Worm (Caenorhabditis elegans): ENCODE results near the gene F41H10.5.
"Not testable (repeated sequence)": the region's sequence is repeated elsewhere in the genome, so short reads cannot be mapped to it uniquely, and the experiment has no call there.

The F41H10.5 gene

DNA sequence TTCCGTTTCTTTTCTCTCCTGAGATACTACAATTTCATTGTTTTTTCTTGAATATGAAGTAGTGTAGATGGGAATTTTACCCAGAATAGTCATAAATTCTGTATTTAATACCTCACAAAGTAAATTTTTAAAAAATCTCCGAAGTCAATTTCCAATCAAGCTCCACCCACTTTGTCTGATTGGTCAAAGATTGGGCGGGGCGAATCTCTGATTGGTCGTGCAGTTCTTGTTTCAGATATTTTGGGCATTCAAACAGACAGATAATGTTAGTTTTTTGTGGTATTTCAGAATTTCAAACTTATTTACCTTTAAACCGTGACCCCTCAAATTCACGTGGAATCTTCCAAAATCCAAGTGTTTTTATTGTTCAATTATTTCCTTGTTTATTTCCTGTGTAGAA lies at the start of gene F41H10.5:
F41H10.5 (plus strand) TSS at position 375 of the 400 bp plus-strand sequence.
- TF ChIP-seq nhr-25 (tag; optimal IDR thresholded peaks at IDR 0.05; ENCODE audit: borderline replicate concordance, insufficient read depth) (no peak), F44E2.7 (GFP tag; IDR thresholded peaks at IDR 0.05) (no peak), daf-16 (GFP tag; optimal IDR thresholded peaks at IDR 0.05) (no peak), daf-16 (tag; optimal IDR thresholded peaks at IDR 0.05) (no peak), arid-1 (GFP tag; conservative IDR thresholded peaks at IDR 0.05) (no peak), nhr-111 (GFP tag; optimal IDR thresholded peaks at IDR 0.05) (no peak), spr-1 (tag; optimal IDR thresholded peaks at IDR 0.05) (no peak), zfp-3 (GFP tag; conservative IDR thresholded peaks at IDR 0.05) (no peak)

DNA sequence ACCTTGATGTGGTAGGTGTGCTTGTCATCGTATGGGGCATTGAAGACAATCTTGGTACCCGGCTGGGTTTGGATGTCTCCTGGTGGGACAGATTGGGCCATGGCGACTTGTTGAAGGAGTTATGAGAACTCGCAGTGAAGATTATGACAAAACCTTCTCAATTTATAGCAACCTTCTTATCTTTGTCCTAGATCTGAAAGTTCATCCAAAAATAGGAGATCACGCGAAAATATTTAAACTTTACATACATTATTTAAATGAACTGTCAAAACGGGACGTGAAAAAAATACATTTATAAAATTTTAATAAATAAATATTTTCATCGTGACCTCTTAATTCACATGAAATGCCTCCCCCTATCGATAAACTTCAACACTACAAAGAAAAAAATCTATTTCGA lies 47.7 kb upstream of the F41H10.5 start, which contains the start of the genes msp-59 and ZK354.2:
msp-59 (minus strand) TSS at position 101 of the 400 bp plus-strand sequence.
ZK354.2 (plus strand) TSS at position 395 of the 400 bp plus-strand sequence.
- not testable (repeated sequence) for TF ChIP-seq hif-1 (tag; optimal IDR thresholded peaks at IDR 0.05); unc-62 (GFP tag; optimal IDR thresholded peaks at IDR 0.05 in 1 of 2); unc-62 (tag; optimal IDR thresholded peaks at IDR 0.05); ztf-7 (tag; optimal IDR thresholded peaks at IDR 0.05)

DNA sequence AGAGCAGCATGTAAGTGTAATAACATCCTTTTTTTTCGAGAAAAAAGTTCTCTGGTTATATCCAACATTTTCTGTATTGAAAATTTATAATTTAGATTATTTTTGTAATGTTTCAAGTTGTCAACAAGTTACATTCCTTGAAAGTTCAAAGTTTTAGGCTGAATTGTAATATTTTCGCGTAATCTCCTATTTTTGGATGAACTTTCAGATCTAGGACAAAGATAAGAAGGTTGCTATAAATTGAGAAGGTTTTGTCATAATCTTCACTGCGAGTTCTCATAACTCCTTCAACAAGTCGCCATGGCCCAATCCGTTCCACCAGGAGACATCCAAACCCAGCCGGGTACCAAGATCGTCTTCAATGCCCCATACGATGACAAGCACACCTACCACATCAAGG lies 44.5 kb upstream of the F41H10.5 start, which contains the start of gene msp-65:
msp-65 (plus strand) TSS at position 301 of the 400 bp plus-strand sequence.
- not testable (repeated sequence) for TF ChIP-seq lin-38 (GFP tag; IDR thresholded peaks at IDR 0.05); madf-9 (GFP tag; conservative IDR thresholded peaks at IDR 0.05); ceh-82 (tag; optimal IDR thresholded peaks at IDR 0.05)

DNA sequence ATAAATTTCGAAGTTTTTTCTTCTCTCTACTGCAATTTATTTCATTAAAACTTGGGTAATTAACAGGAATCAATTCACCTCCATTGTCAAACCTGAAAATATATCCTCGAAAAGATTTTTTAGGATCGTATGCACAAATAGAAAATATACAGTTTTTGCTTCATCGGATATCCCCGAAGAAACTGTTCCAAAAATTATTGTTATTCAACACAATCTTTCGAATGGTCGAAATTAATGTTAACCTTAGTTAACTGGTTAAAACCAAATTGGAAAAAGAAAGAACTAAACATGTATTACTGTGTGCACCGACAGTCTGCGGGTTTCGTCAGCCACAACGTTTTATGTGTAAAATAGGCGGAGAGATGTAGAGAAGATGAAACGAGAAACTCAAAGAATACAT lies 43.6 kb upstream of the F41H10.5 start:
- TF ChIP-seq nhr-42 (GFP tag; IDR thresholded peaks at IDR 0.05) = peak; percentile 25; the same call in 1 of the 2 replicates
- TF ChIP-seq dmd-6 (GFP tag; IDR thresholded peaks at IDR 0.05) = no peak
- TF ChIP-seq set-16 (GFP tag; IDR thresholded peaks at IDR 0.05) = no peak
- TF ChIP-seq zip-2 (tag; optimal IDR thresholded peaks at IDR 0.05) = no peak
- TF ChIP-seq mxl-2 (GFP tag; conservative IDR thresholded peaks at IDR 0.05) = no peak
- TF ChIP-seq daf-16 (GFP tag; optimal IDR thresholded peaks at IDR 0.05) = no peak
- peak; percentile 31 for TF ChIP-seq daf-16 (tag; optimal IDR thresholded peaks at IDR 0.05)
- no peak for TF ChIP-seq lir-3 (tag; optimal IDR thresholded peaks at IDR 0.05)
- peak; percentile 72 for TF ChIP-seq nhr-102 (tag; optimal IDR thresholded peaks at IDR 0.05)
- TF ChIP-seq Y75B8A.6 (GFP tag; IDR thresholded peaks at IDR 0.05) = no peak
- TF ChIP-seq T26A8.4 (GFP tag; IDR thresholded peaks at IDR 0.05) = peak; percentile 80
- TF ChIP-seq snpc-1.2 (GFP tag; IDR thresholded peaks at IDR 0.05) = peak; percentile 99
- TF ChIP-seq duxl-1 (tag; optimal IDR thresholded peaks at IDR 0.05; ENCODE audit: poor library complexity) = peak; percentile 69
- TF ChIP-seq nhr-25 (tag; optimal IDR thresholded peaks at IDR 0.05; ENCODE audit: borderline replicate concordance, insufficient read depth) = peak; percentile 22
- TF ChIP-seq snpc-4 (tag; optimal IDR thresholded peaks at IDR 0.05) = peak; percentile 78
- no peak for TF ChIP-seq tag-97 (GFP tag; IDR thresholded peaks at IDR 0.05)
- TF ChIP-seq hlh-30 (tag; optimal IDR thresholded peaks at IDR 0.05; ENCODE audit: insufficient read depth) = peak; percentile 31
- TF ChIP-seq dve-1 (tag; optimal IDR thresholded peaks at IDR 0.05; ENCODE audit: insufficient read depth) = peak; percentile 70
- TF ChIP-seq arid-1 (GFP tag; conservative IDR thresholded peaks at IDR 0.05) = 0 out of 2 replicates have a peak, but pooled peaks have one; percentile 18
- peak; percentile 54 for TF ChIP-seq lin-38 (GFP tag; IDR thresholded peaks at IDR 0.05)
- peak; percentile 53 for TF ChIP-seq F49E8.2 (tag; optimal IDR thresholded peaks at IDR 0.05; ENCODE audit: borderline replicate concordance)

DNA sequence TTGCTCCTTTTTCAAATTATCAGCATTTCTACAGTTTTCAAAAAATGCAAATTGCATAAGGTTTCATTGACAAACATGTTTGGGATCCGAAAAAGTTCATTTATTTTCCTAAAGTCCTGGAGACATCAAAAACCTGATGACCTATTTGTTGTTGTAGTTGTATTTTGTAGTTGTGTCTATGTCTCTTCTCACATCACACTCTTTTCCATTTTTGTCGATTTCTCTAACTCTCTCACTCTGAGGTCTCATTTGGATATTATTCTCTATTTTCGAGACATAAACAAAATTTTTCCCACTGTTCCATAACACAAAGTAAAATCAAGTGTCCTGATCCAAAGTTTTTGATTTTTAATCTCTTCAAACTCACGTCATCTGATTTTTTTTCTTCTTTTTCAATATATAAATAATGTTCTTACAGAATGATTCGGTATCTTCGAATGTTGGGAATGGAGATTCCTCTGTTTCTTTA lies 41.8 kb upstream of the F41H10.5 start, which contains the start of gene slc-46A:
slc-46A (plus strand) TSS at position 419 of the 469 bp plus-strand sequence.
- TF ChIP-seq nhr-28 (tag; optimal IDR thresholded peaks at IDR 0.05) (peak; percentile 86), daf-19 (GFP tag; conservative IDR thresholded peaks at IDR 0.05) (no peak), mes-2 (tag; optimal IDR thresholded peaks at IDR 0.05; ENCODE audit: poor library complexity, severe bottlenecking) (no peak), mdl-1 (tag; optimal IDR thresholded peaks at IDR 0.05) (no peak), ceh-62 (tag; optimal IDR thresholded peaks at IDR 0.05) (no peak), ZK337.2 (GFP tag; IDR thresholded peaks at IDR 0.05) (no peak), madf-5 (GFP tag; IDR thresholded peaks at IDR 0.05) (no peak), nhr-237 (tag; optimal IDR thresholded peaks at IDR 0.05) (no peak), aha-1 (tag) (peak; percentile 61), ztf-7 (tag; optimal IDR thresholded peaks at IDR 0.05) (no peak), vab-7 (GFP tag; IDR thresholded peaks at IDR 0.05) (no peak), daf-16 (GFP tag; optimal IDR thresholded peaks at IDR 0.05) (no peak), daf-16 (tag; optimal IDR thresholded peaks at IDR 0.05) (peak; percentile 5), pqm-1 (tag; optimal IDR thresholded peaks at IDR 0.05) (peak; percentile 51)

Data from whole organism, L4 larva.